Fruit fly (Drosophila melanogaster): ENCODE data around the gene Boh2.

The Boh2 gene

DNA sequence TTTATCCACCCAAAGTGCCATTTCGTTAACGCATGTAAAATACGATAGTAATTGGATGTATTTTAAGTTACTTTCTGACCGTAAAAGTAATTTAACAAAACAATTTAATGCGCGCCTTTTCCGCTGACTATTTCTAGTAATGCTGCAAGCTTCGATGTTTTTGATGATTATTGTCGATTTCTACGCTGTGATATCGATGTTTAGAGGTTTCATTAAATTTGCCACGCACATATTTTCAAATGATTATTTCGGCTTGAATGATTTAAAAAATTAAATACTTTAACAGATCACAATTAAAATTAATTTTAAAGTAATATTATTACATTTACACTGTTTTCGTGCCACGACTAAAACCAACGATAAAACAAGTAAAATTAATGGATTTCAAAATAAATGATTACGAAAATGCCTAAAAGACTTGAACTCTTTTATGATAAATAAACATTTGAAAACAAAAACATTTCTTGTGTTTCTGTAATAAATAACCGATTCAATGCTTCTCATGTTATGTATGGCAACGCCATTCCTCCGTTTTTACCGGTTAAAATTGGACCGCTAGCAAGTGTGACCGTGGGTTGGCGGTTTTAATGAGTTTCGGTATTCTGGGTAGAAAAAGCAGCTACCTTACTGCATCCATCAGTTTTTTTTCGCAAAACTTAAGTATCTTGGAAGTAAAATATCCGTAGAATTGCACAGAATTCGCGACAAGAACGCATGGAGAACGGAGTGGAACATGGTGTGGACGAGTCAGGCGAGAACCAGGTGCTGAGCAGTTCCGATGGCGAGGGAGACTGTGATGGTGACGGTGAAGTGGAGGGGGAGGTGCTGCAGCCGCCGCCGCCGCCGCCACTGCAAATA lies 48.5 kb upstream of the Boh2 start, which contains the start of the genes RfC38 and CG4751 (continued):
- TF ChIP-seq Stat92E (GFP tag; optimal IDR thresholded peaks at IDR 0.05) (no peak), CG31365 (tag; optimal IDR thresholded peaks at IDR 0.05) (no peak), CG13894 (tag; optimal IDR thresholded peaks at IDR 0.05) (no peak), CG13424 (tag; optimal IDR thresholded peaks at IDR 0.05) (no peak), CG5180 (GFP tag; optimal IDR thresholded peaks at IDR 0.05) (no peak), wek (GFP tag; optimal IDR thresholded peaks at IDR 0.05) (no peak), CG2889 (GFP tag; IDR thresholded peaks at IDR 0.05) (no peak), tgo (GFP tag; IDR thresholded peaks at IDR 0.05) (no peak), ranshi (GFP tag; IDR thresholded peaks at IDR 0.05) (no peak), pros (GFP tag; optimal IDR thresholded peaks at IDR 0.05) (no peak), tna (GFP tag; IDR thresholded peaks at IDR 0.05; ENCODE audit: partially characterized antibody) (no peak), fru (optimal IDR thresholded peaks at IDR 0.05) (no peak), peb (GFP tag; IDR thresholded peaks at IDR 0.05) (no peak), Usf (GFP tag; optimal IDR thresholded peaks at IDR 0.05) (no peak), Chrac-16 (GFP tag; optimal IDR thresholded peaks at IDR 0.05) (no peak), ase (GFP tag; IDR thresholded peaks at IDR 0.05) (no peak), CG30403 (GFP tag; optimal IDR thresholded peaks at IDR 0.05) (peak; percentile 2), CG10565 (GFP tag; optimal IDR thresholded peaks at IDR 0.05) (no peak), CG3163 (GFP tag; optimal IDR thresholded peaks at IDR 0.05) (no peak), CG7786 (GFP tag; optimal IDR thresholded peaks at IDR 0.05) (no peak), gcm (GFP tag; optimal IDR thresholded peaks at IDR 0.05) (no peak), Six4 (GFP tag; optimal IDR thresholded peaks at IDR 0.05) (no peak), dmrt11E (tag; optimal IDR thresholded peaks at IDR 0.05) (peak; percentile 12), B-H1 (GFP tag; IDR thresholded peaks at IDR 0.05) (no peak), Myb (GFP tag; optimal IDR thresholded peaks at IDR 0.05) (peak; percentile 50), D (optimal IDR thresholded peaks at IDR 0.05) (no peak), D (GFP tag; optimal IDR thresholded peaks at IDR 0.05) (no peak), E2f1 (GFP tag; IDR thresholded peaks at IDR 0.05) (0 out of 2 replicates have a peak, but pooled peaks have one; percentile 20), ind (GFP tag; optimal IDR thresholded peaks at IDR 0.05) (no peak), pita (GFP tag; optimal IDR thresholded peaks at IDR 0.05) (no peak), wdn (GFP tag; IDR thresholded peaks at IDR 0.05) (no peak), CG32767 (GFP tag; IDR thresholded peaks at IDR 0.05) (0 out of 2 replicates have a peak, but pooled peaks have one; percentile 8), cad (GFP tag; optimal IDR thresholded peaks at IDR 0.05) (no peak), ab (GFP tag; optimal IDR thresholded peaks at IDR 0.05) (no peak), CG14965 (GFP tag; optimal IDR thresholded peaks at IDR 0.05; ENCODE audit: borderline replicate concordance) (no peak), Awh (GFP tag; IDR thresholded peaks at IDR 0.05) (no peak), sqz (GFP tag; optimal IDR thresholded peaks at IDR 0.05) (no peak), CG14441 (GFP tag; IDR thresholded peaks at IDR 0.05) (no peak), Atf3 (GFP tag; optimal IDR thresholded peaks at IDR 0.05) (no peak), Atf6 (GFP tag; IDR thresholded peaks at IDR 0.05) (no peak), repo (GFP tag; optimal IDR thresholded peaks at IDR 0.05) (no peak), org-1 (GFP tag; optimal IDR thresholded peaks at IDR 0.05) (no peak), HLHmδ (GFP tag; optimal IDR thresholded peaks at IDR 0.05) (no peak), CG2678 (tag; optimal IDR thresholded peaks at IDR 0.05) (no peak), Drgx (GFP tag; IDR thresholded peaks at IDR 0.05) (no peak), tio (GFP tag; optimal IDR thresholded peaks at IDR 0.05) (no peak), CG17359 (tag; optimal IDR thresholded peaks at IDR 0.05) (no peak), CG10543 (GFP tag; optimal IDR thresholded peaks at IDR 0.05) (no peak), onecut (GFP tag; IDR thresholded peaks at IDR 0.05) (no peak), Trl (optimal IDR thresholded peaks at IDR 0.05) (no peak), Trl (GFP tag; optimal IDR thresholded peaks at IDR 0.05) (no peak)

Measured in whole organism, embryonic.